Fruit fly (Drosophila melanogaster): ENCODE data around the gene CG5880.
A peak's percentile ranks its signal among the peaks of the same experiment; 100 is the strongest.

Gene CG5880

dm6 chr3R:27137914-27138323, 21.4 kb downstream of the CG5880 start (continued):
- TF ChIP-seq CG4617 (GFP tag; optimal IDR thresholded peaks at IDR 0.05; ENCODE audit: borderline replicate concordance) (no peak), CG18619 (GFP tag; optimal IDR thresholded peaks at IDR 0.05) (peak; percentile 27), dati (GFP tag; IDR thresholded peaks at IDR 0.05) (no peak), Chrac-16 (GFP tag; optimal IDR thresholded peaks at IDR 0.05) (no peak), CG31441 (GFP tag; IDR thresholded peaks at IDR 0.05) (peak; percentile 41), CG3726 (GFP tag; IDR thresholded peaks at IDR 0.05) (no peak), vnd (GFP tag; IDR thresholded peaks at IDR 0.05; ENCODE audit: partially characterized antibody) (no peak), dmrt11E (tag; optimal IDR thresholded peaks at IDR 0.05) (no peak), Ptx1 (GFP tag; IDR thresholded peaks at IDR 0.05) (no peak), CG9609 (GFP tag; optimal IDR thresholded peaks at IDR 0.05) (no peak), bbx (GFP tag; IDR thresholded peaks at IDR 0.05; ENCODE audit: partially characterized antibody) (no peak), CG4820 (GFP tag; optimal IDR thresholded peaks at IDR 0.05) (no peak), CG11723 (GFP tag; optimal IDR thresholded peaks at IDR 0.05) (peak; percentile 67), sna (GFP tag; IDR thresholded peaks at IDR 0.05; ENCODE audit: partially characterized antibody) (no peak), ttk (GFP tag; IDR thresholded peaks at IDR 0.05) (peak; percentile 21; the same call in 1 of the 2 replicates), CG7786 (GFP tag; optimal IDR thresholded peaks at IDR 0.05) (no peak), mirr (GFP tag; optimal IDR thresholded peaks at IDR 0.05) (no peak), CG31388 (GFP tag; optimal IDR thresholded peaks at IDR 0.05) (no peak), CG15601 (tag; optimal IDR thresholded peaks at IDR 0.05) (peak; percentile 83), CG8765 (GFP tag; IDR thresholded peaks at IDR 0.05) (no peak), Dref (GFP tag; IDR thresholded peaks at IDR 0.05) (no peak), Xrp1 (GFP tag; IDR thresholded peaks at IDR 0.05) (peak; percentile 51), CG2875 (GFP tag; optimal IDR thresholded peaks at IDR 0.05) (peak; percentile 78), CHES-1-like (GFP tag; optimal IDR thresholded peaks at IDR 0.05) (no peak), CG8944 (GFP tag; optimal IDR thresholded peaks at IDR 0.05) (no peak), Fer3 (tag; optimal IDR thresholded peaks at IDR 0.05) (no peak), shn (GFP tag; optimal IDR thresholded peaks at IDR 0.05) (no peak), eve (GFP tag; optimal IDR thresholded peaks at IDR 0.05) (peak in 1 of 2 experiments; percentile 58), CG17829 (tag; optimal IDR thresholded peaks at IDR 0.05) (no peak), Nf-YB (GFP tag; optimal IDR thresholded peaks at IDR 0.05) (no peak), yki (optimal IDR thresholded peaks at IDR 0.05) (no peak), Kr (GFP tag; optimal IDR thresholded peaks at IDR 0.05) (no peak), Pdp1 (GFP tag; optimal IDR thresholded peaks at IDR 0.05) (no peak), Rx (GFP tag; IDR thresholded peaks at IDR 0.05) (no peak), B-H1 (GFP tag; IDR thresholded peaks at IDR 0.05) (no peak), Med (GFP tag) (peak; percentile 80), CG14710 (tag; optimal IDR thresholded peaks at IDR 0.05) (peak; percentile 26), CG6175 (GFP tag; IDR thresholded peaks at IDR 0.05) (no peak), zfh2 (GFP tag; optimal IDR thresholded peaks at IDR 0.05) (no peak), Optix (GFP tag; IDR thresholded peaks at IDR 0.05) (no peak), CG17802 (tag; optimal IDR thresholded peaks at IDR 0.05) (peak; percentile 6), tio (GFP tag; optimal IDR thresholded peaks at IDR 0.05) (no peak), lola (GFP tag; optimal IDR thresholded peaks at IDR 0.05) (peak in 1 of 3 experiments; percentile 31), Nf-YA (GFP tag; IDR thresholded peaks at IDR 0.05) (no peak), sisA (GFP tag; IDR thresholded peaks at IDR 0.05) (no peak), CG11085 (GFP tag; IDR thresholded peaks at IDR 0.05) (no peak), Bgb (GFP tag; IDR thresholded peaks at IDR 0.05; ENCODE audit: partially characterized antibody) (no peak), Hmx (GFP tag; optimal IDR thresholded peaks at IDR 0.05) (no peak), stc (GFP tag; IDR thresholded peaks at IDR 0.05) (peak; percentile 17; the same call in 1 of the 2 replicates), CG13123 (GFP tag; optimal IDR thresholded peaks at IDR 0.05) (no peak), wdn (GFP tag; IDR thresholded peaks at IDR 0.05) (no peak), CG6272 (GFP tag; IDR thresholded peaks at IDR 0.05) (no peak)

Data from whole organism, embryonic.